Fruit fly (Drosophila melanogaster): ENCODE measurements around the gene CG3213.
A peak's percentile ranks its signal among the peaks of the same experiment; 100 is the strongest.

Gene CG3213

DNA sequence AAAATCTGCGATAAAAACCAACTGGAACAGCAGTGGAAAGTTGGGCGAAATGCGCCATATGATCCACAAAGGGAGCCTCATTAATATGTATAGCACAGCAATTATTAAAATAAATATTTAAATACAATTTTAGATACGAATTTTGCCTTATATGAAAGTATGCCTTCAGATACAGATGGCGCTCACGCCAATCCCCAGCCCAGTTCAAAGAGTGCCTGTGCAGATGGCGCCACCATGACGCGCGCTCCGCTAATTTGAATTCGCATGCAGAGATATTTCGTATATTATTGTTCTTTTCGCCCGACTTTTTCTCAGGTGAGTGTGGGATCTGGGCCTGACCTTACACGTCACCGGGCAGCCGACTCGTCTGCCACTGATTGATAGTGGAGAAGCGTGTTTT, 47.2 kb downstream of the CG3213 start, which contains the start of gene Pgant4 (continued):
- no peak for TF ChIP-seq oc (tag; optimal IDR thresholded peaks at IDR 0.05)
- no peak for TF ChIP-seq CG8478 (optimal IDR thresholded peaks at IDR 0.05)
- 0 out of 2 replicates have a peak, but pooled peaks have one; percentile 29 for TF ChIP-seq Awh (GFP tag; IDR thresholded peaks at IDR 0.05)
- peak; percentile 17 for TF ChIP-seq CG18764 (GFP tag; optimal IDR thresholded peaks at IDR 0.05)
- peak; percentile 41 for TF ChIP-seq Dek (tag; optimal IDR thresholded peaks at IDR 0.05)
- no peak for TF ChIP-seq hkb (optimal IDR thresholded peaks at IDR 0.05)
- no peak for TF ChIP-seq hkb (GFP tag; IDR thresholded peaks at IDR 0.05)
- TF ChIP-seq Gug (GFP tag; IDR thresholded peaks at IDR 0.05) = peak; percentile 58; the same call in 2 of the 4 replicates
- peak; percentile 31 for TF ChIP-seq bcd (GFP tag; optimal IDR thresholded peaks at IDR 0.05)
- TF ChIP-seq D19B (GFP tag; optimal IDR thresholded peaks at IDR 0.05) = no peak
- TF ChIP-seq twi (tag; optimal IDR thresholded peaks at IDR 0.05) = peak; percentile 31
- peak; percentile 76 for TF ChIP-seq CG34422 (GFP tag; IDR thresholded peaks at IDR 0.05)
- TF ChIP-seq CG13123 (GFP tag; optimal IDR thresholded peaks at IDR 0.05) = peak; percentile 7
- TF ChIP-seq CG15011 (GFP tag; optimal IDR thresholded peaks at IDR 0.05) = no peak
- no peak for TF ChIP-seq tna (GFP tag; IDR thresholded peaks at IDR 0.05; ENCODE audit: partially characterized antibody)
- TF ChIP-seq CG1024 (GFP tag; IDR thresholded peaks at IDR 0.05) = peak; percentile 65; the same call in 1 of the 2 replicates
- TF ChIP-seq CG9876 (GFP tag; optimal IDR thresholded peaks at IDR 0.05) = peak; percentile 32
- no peak; the same call in 1 of the 2 replicates for TF ChIP-seq esg (GFP tag; conservative IDR thresholded peaks at IDR 0.05)
- TF ChIP-seq Oli (tag; optimal IDR thresholded peaks at IDR 0.05) = peak; percentile 30
- peak; percentile 87 for TF ChIP-seq CG11247 (GFP tag; IDR thresholded peaks at IDR 0.05)
- TF ChIP-seq trh (GFP tag; optimal IDR thresholded peaks at IDR 0.05) = no peak
- peak; percentile 21 for TF ChIP-seq CG17186 (GFP tag; optimal IDR thresholded peaks at IDR 0.05)
- TF ChIP-seq pan (optimal IDR thresholded peaks at IDR 0.05) = no peak
- TF ChIP-seq pan (GFP tag; optimal IDR thresholded peaks at IDR 0.05 in 1 of 2, IDR thresholded peaks at IDR 0.05 in 1 of 2) = peak in 1 of 2 experiments; percentile 76
- TF ChIP-seq lilli (GFP tag; optimal IDR thresholded peaks at IDR 0.05) = peak; percentile 46
- no peak for TF ChIP-seq Vsx1 (GFP tag; optimal IDR thresholded peaks at IDR 0.05)
- TF ChIP-seq salm (tag; optimal IDR thresholded peaks at IDR 0.05) = no peak
- TF ChIP-seq ab (GFP tag; optimal IDR thresholded peaks at IDR 0.05) = no peak
- peak; percentile 50 for TF ChIP-seq CG8944 (GFP tag; optimal IDR thresholded peaks at IDR 0.05)

DNA sequence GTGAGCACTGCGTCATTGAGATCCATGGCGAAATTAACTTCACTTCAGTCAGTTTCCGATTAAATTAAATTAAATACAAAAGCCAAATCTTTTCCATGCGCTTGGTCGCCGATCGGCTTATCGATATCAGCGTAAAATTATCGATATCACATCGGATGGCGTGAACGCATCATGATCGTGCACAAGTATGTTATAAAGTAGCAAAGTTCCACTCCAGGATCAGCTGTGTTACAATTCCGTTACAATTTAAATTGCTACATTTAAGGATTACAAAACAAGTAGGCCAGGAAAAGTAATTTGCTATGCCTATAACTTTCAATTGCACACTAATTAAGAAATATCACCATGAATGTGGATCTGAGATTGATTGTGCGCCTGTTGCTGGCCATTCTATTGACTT, 49.6 kb downstream of the CG3213 start, which contains the start of the genes Pif1 and CG31776:
Gene Pif1 (minus strand): TSS at position 136 of the 400 bp plus-strand sequence.
Gene CG31776 (plus strand): TSS at position 314 of the 400 bp plus-strand sequence.
- TF ChIP-seq CG10431 (GFP tag; optimal IDR thresholded peaks at IDR 0.05) (no peak), CG17612 (GFP tag; IDR thresholded peaks at IDR 0.05) (no peak), gcm2 (GFP tag; optimal IDR thresholded peaks at IDR 0.05) (no peak), D19B (GFP tag; optimal IDR thresholded peaks at IDR 0.05) (no peak), exex (tag; optimal IDR thresholded peaks at IDR 0.05) (no peak), PHDP (tag; optimal IDR thresholded peaks at IDR 0.05) (no peak), CG17359 (tag; optimal IDR thresholded peaks at IDR 0.05) (no peak), CG9876 (GFP tag; optimal IDR thresholded peaks at IDR 0.05) (no peak), CG32772 (GFP tag; IDR thresholded peaks at IDR 0.05) (no peak), CG15479 (GFP tag; optimal IDR thresholded peaks at IDR 0.05) (no peak), CG10274 (GFP tag; optimal IDR thresholded peaks at IDR 0.05) (no peak), insv (GFP tag; optimal IDR thresholded peaks at IDR 0.05) (no peak), CG2116 (GFP tag; optimal IDR thresholded peaks at IDR 0.05) (peak; percentile 93), Hr78 (GFP tag; optimal IDR thresholded peaks at IDR 0.05) (no peak), toy (GFP tag; IDR thresholded peaks at IDR 0.05) (no peak), Awh (GFP tag; IDR thresholded peaks at IDR 0.05) (no peak), phol (tag; optimal IDR thresholded peaks at IDR 0.05) (peak; percentile 38), gro (GFP tag; optimal IDR thresholded peaks at IDR 0.05) (no peak), CG8765 (GFP tag; IDR thresholded peaks at IDR 0.05) (no peak), CG9437 (GFP tag; optimal IDR thresholded peaks at IDR 0.05) (no peak), Atf3 (GFP tag; optimal IDR thresholded peaks at IDR 0.05) (no peak), wek (GFP tag; optimal IDR thresholded peaks at IDR 0.05) (no peak), chinmo (GFP tag; IDR thresholded peaks at IDR 0.05; ENCODE audit: partially characterized antibody) (peak; percentile 73; the same call in 2 of the 4 replicates), Hr39 (optimal IDR thresholded peaks at IDR 0.05) (no peak), CG8944 (GFP tag; optimal IDR thresholded peaks at IDR 0.05) (no peak), Mes4 (GFP tag; optimal IDR thresholded peaks at IDR 0.05) (no peak), CG7928 (GFP tag; optimal IDR thresholded peaks at IDR 0.05) (no peak)

All from whole organism, embryonic.